Worm (Caenorhabditis elegans) whole organism, L4/young adult: ENCODE results near the gene unc-26.

Source experiments
- W03F9.2 ChIP-seq: fragments of 150-350 bp; optimal IDR thresholded peaks from 2 replicates; lab custom pipeline; 2014; ENCODE audit warnings: missing biosample characterization, missing genetic modification characterization
- dao-5 ChIP-seq: sonication (generic microtip); optimal IDR thresholded peaks from 2 replicates; lab custom pipeline; 2016; ENCODE audit warnings: missing genotype, missing genetic modification characterization, moderate library complexity, missing compliant biosample characterization
- him-1 ChIP-seq: sonication (generic microtip); optimal IDR thresholded peaks from 2 replicates; lab custom pipeline; 2016; ENCODE audit warnings: missing genotype, missing genetic modification reagents, missing genetic modification characterization, missing compliant biosample characterization

Gene unc-26

ce11 chrIV:13240842-13241143 is 31.5 kb downstream of the unc-26 start, which contains the start of gene lin-54:
Gene lin-54 (plus strand): TSS chrIV:13241044.
- TF ChIP-seq W03F9.2 (tag; lab: Kevin White, UChicago) (no peak), him-1 (tag; lab: Kevin White, UChicago) (no peak), dao-5 (tag; lab: Kevin White, UChicago) (no peak)

- TF ChIP-seq W03F9.2 (tag; lab: Kevin White, UChicago) (peak; percentile 98), him-1 (tag; lab: Kevin White, UChicago) (peak; percentile 92), dao-5 (tag; lab: Kevin White, UChicago) (no peak)
Measured at ce11 chrIV:13240078-13240841, 32.1 kb downstream of the unc-26 start, which contains the start of gene rpl-12. Gene rpl-12 (minus strand): TSS chrIV:13240651.

ce11 chrIV:13238943-13239861 is 33.1 kb downstream of the unc-26 start, which contains the start of gene tag-115:
Gene tag-115 (minus strand): TSS chrIV:13239414.
- TF ChIP-seq W03F9.2 (tag; lab: Kevin White, UChicago) (peak; percentile 36), dao-5 (tag; lab: Kevin White, UChicago) (no peak)

- TF ChIP-seq W03F9.2 (tag; lab: Kevin White, UChicago) (no peak), dao-5 (tag; lab: Kevin White, UChicago) (no peak), him-1 (tag; lab: Kevin White, UChicago) (no peak)
Measured at ce11 chrIV:13236485-13236884, 35.8 kb downstream of the unc-26 start, which contains the start of gene pwp-1. Gene pwp-1 (minus strand): TSS chrIV:13236585.

ce11 chrIV:13231393-13231792 is 40.9 kb downstream of the unc-26 start:
- no peak for TF ChIP-seq W03F9.2 (tag; lab: Kevin White, UChicago)
- TF ChIP-seq dao-5 (tag; lab: Kevin White, UChicago), result no peak
- no peak for TF ChIP-seq him-1 (tag; lab: Kevin White, UChicago)

ce11 chrIV:13221657-13222056 is 50.7 kb downstream of the unc-26 start, which contains the start of gene C48D1.5:
Gene C48D1.5 (plus strand): TSS chrIV:13221957.
- TF ChIP-seq him-1 (tag; lab: Kevin White, UChicago) (no peak), W03F9.2 (tag; lab: Kevin White, UChicago) (no peak), dao-5 (tag; lab: Kevin White, UChicago) (no peak)

ce11 chrIV:13220594-13220993 is 51.7 kb downstream of the unc-26 start:
- TF ChIP-seq dao-5 (tag; lab: Kevin White, UChicago) (no peak), W03F9.2 (tag; lab: Kevin White, UChicago) (no peak), him-1 (tag; lab: Kevin White, UChicago) (no peak)

ce11 chrIV:13214466-13214865 is 57.9 kb downstream of the unc-26 start, which contains the start of gene cho-1:
Gene cho-1 (minus strand): TSS chrIV:13214566.
- TF ChIP-seq dao-5 (tag; lab: Kevin White, UChicago), result no peak
- no peak for TF ChIP-seq him-1 (tag; lab: Kevin White, UChicago)
- no peak for TF ChIP-seq W03F9.2 (tag; lab: Kevin White, UChicago)
